Fruit fly (Drosophila melanogaster): ENCODE data around the gene Ada.

Gene Ada

dm6 chr3R:9054442-9055118 lies 10.4 kb upstream of the Ada start (continued):
- TF ChIP-seq CG31627 (GFP tag; optimal IDR thresholded peaks at IDR 0.05) = no peak
- no peak for TF ChIP-seq CG15336 (GFP tag; IDR thresholded peaks at IDR 0.05)
- no peak for TF ChIP-seq eg (GFP tag; IDR thresholded peaks at IDR 0.05)
- peak; percentile 18 for TF ChIP-seq topi (GFP tag; optimal IDR thresholded peaks at IDR 0.05)
- TF ChIP-seq spab (GFP tag; optimal IDR thresholded peaks at IDR 0.05) = peak; percentile 18
- peak; percentile 29 for TF ChIP-seq Ets96B (tag; optimal IDR thresholded peaks at IDR 0.05)
- TF ChIP-seq CG11902 (GFP tag; optimal IDR thresholded peaks at IDR 0.05) = no peak
- TF ChIP-seq CG10669 (GFP tag; optimal IDR thresholded peaks at IDR 0.05) = peak; percentile 25
- TF ChIP-seq CG10631 (GFP tag; optimal IDR thresholded peaks at IDR 0.05) = peak; percentile 57
- no peak for TF ChIP-seq Sox14 (GFP tag; optimal IDR thresholded peaks at IDR 0.05)
- peak; percentile 49 for TF ChIP-seq CG3919 (GFP tag; optimal IDR thresholded peaks at IDR 0.05)
- TF ChIP-seq Eip93F (GFP tag; optimal IDR thresholded peaks at IDR 0.05) = peak; percentile 35
- no peak for TF ChIP-seq CG9139 (GFP tag; optimal IDR thresholded peaks at IDR 0.05)

dm6 chr3R:9055119-9056105 lies 9.6 kb upstream of the Ada start:
- TF ChIP-seq Sox102F (GFP tag; optimal IDR thresholded peaks at IDR 0.05) (peak; percentile 90), CG6792 (GFP tag; optimal IDR thresholded peaks at IDR 0.05) (peak; percentile 86), cyc (GFP tag; optimal IDR thresholded peaks at IDR 0.05) (peak; percentile 90), CG32006 (GFP tag; optimal IDR thresholded peaks at IDR 0.05) (peak; percentile 87), CG8319 (GFP tag; optimal IDR thresholded peaks at IDR 0.05) (peak; percentile 68), Lpt (GFP tag; optimal IDR thresholded peaks at IDR 0.05) (peak; percentile 66), acj6 (GFP tag; optimal IDR thresholded peaks at IDR 0.05) (peak; percentile 90), Ets21C (GFP tag; optimal IDR thresholded peaks at IDR 0.05) (peak; percentile 76), CG10669 (GFP tag; optimal IDR thresholded peaks at IDR 0.05) (peak; percentile 86), topi (GFP tag; optimal IDR thresholded peaks at IDR 0.05) (peak; percentile 96), CG11902 (GFP tag; optimal IDR thresholded peaks at IDR 0.05) (peak; percentile 81), CG10631 (GFP tag; optimal IDR thresholded peaks at IDR 0.05) (peak; percentile 88), Met (GFP tag; optimal IDR thresholded peaks at IDR 0.05) (peak; percentile 93), Gug (GFP tag; IDR thresholded peaks at IDR 0.05) (no peak), CG3919 (GFP tag; optimal IDR thresholded peaks at IDR 0.05) (peak; percentile 90), Eip75B (GFP tag; optimal IDR thresholded peaks at IDR 0.05) (peak; percentile 86), Smox (GFP tag; optimal IDR thresholded peaks at IDR 0.05) (peak; percentile 93), net (GFP tag; optimal IDR thresholded peaks at IDR 0.05) (peak; percentile 87), OdsH (GFP tag; optimal IDR thresholded peaks at IDR 0.05) (peak; percentile 91), CG6854 (GFP tag; optimal IDR thresholded peaks at IDR 0.05) (peak; percentile 82), CG31627 (GFP tag; optimal IDR thresholded peaks at IDR 0.05) (peak; percentile 89), lz (GFP tag; optimal IDR thresholded peaks at IDR 0.05) (peak; percentile 90), CG8119 (GFP tag; IDR thresholded peaks at IDR 0.05) (no peak), CG9139 (GFP tag; optimal IDR thresholded peaks at IDR 0.05) (peak; percentile 85), CG7368 (GFP tag; optimal IDR thresholded peaks at IDR 0.05) (peak; percentile 79), vri (GFP tag; optimal IDR thresholded peaks at IDR 0.05) (peak; percentile 94), fkh (GFP tag; optimal IDR thresholded peaks at IDR 0.05) (peak; percentile 29), dac (GFP tag; optimal IDR thresholded peaks at IDR 0.05) (peak; percentile 58), fd85E (GFP tag; optimal IDR thresholded peaks at IDR 0.05) (peak; percentile 69), CG6808 (GFP tag; optimal IDR thresholded peaks at IDR 0.05) (peak; percentile 89), CG6163 (GFP tag; IDR thresholded peaks at IDR 0.05) (no peak), Hr4 (GFP tag; optimal IDR thresholded peaks at IDR 0.05) (peak; percentile 80), Ets96B (tag; optimal IDR thresholded peaks at IDR 0.05) (peak; percentile 89), CG1621 (tag; optimal IDR thresholded peaks at IDR 0.05) (peak; percentile 54), Eip93F (GFP tag; optimal IDR thresholded peaks at IDR 0.05) (peak; percentile 89), Blimp-1 (GFP tag; optimal IDR thresholded peaks at IDR 0.05) (peak; percentile 72), CG34406 (GFP tag; optimal IDR thresholded peaks at IDR 0.05) (peak; percentile 90), CG11294 (GFP tag; IDR thresholded peaks at IDR 0.05) (no peak), salr (GFP tag; optimal IDR thresholded peaks at IDR 0.05) (peak; percentile 47 to 79), CG16779 (tag; optimal IDR thresholded peaks at IDR 0.05) (peak; percentile 78), fd59A (GFP tag; optimal IDR thresholded peaks at IDR 0.05) (peak; percentile 70)
